Fruit fly (Drosophila melanogaster): Measurements from ENCODE around the gene Sdic1.
A peak's percentile ranks its signal among the peaks of the same experiment; 100 is the strongest.
"Not testable (repeated sequence)": the region's sequence is repeated elsewhere in the genome, so short reads cannot be mapped to it uniquely, and the experiment has no call there.

The Sdic1 gene

DNA sequence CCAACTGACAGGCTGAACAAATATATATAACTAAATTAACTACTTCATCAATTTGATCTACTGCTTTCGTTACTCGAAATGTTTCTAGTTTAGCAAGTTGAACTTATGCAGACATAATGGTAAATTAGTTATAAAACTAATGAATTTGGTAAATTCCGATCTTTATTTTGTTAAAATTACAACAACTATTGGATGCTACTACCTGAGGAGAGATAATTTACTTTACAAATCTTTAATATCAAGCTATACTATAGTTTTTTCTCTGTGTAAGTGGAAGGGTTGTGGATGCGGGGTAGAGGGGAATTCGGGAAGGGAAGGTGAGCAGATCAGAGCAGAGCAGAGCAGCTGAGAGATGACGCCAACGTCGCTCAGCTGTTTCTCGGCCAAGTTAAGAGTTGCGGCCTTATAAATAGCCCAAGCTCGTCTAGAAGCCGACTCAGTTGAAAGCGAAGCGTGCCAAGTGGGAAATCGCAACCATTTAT, 30.7 kb downstream of the Sdic1 start, which contains the start of gene aspr (continued):
- TF ChIP-seq esn (GFP tag; optimal IDR thresholded peaks at IDR 0.05) (no peak), Hr4 (GFP tag; optimal IDR thresholded peaks at IDR 0.05) (no peak), Hr38 (GFP tag; optimal IDR thresholded peaks at IDR 0.05) (no peak), Sox14 (GFP tag; optimal IDR thresholded peaks at IDR 0.05) (no peak), CG34406 (GFP tag; optimal IDR thresholded peaks at IDR 0.05) (no peak), svp (GFP tag) (no peak), Gug (GFP tag; IDR thresholded peaks at IDR 0.05) (no peak), salr (GFP tag; optimal IDR thresholded peaks at IDR 0.05) (no peak), CG10669 (GFP tag; optimal IDR thresholded peaks at IDR 0.05) (peak; percentile 52), CG6163 (GFP tag; IDR thresholded peaks at IDR 0.05) (no peak), CG3032 (tag; optimal IDR thresholded peaks at IDR 0.05) (peak; percentile 58), Eip93F (GFP tag; optimal IDR thresholded peaks at IDR 0.05) (no peak), ss (GFP tag; optimal IDR thresholded peaks at IDR 0.05) (no peak), CG8119 (GFP tag; IDR thresholded peaks at IDR 0.05) (no peak), CG11762 (GFP tag; optimal IDR thresholded peaks at IDR 0.05; ENCODE audit: insufficient read depth) (no peak), CG8319 (GFP tag; optimal IDR thresholded peaks at IDR 0.05) (no peak), CG6792 (GFP tag; optimal IDR thresholded peaks at IDR 0.05) (no peak), fkh (GFP tag; optimal IDR thresholded peaks at IDR 0.05) (peak; percentile 25), eg (GFP tag; IDR thresholded peaks at IDR 0.05) (no peak), CG32006 (GFP tag; optimal IDR thresholded peaks at IDR 0.05) (no peak), lz (GFP tag; optimal IDR thresholded peaks at IDR 0.05) (no peak), CG11902 (GFP tag; optimal IDR thresholded peaks at IDR 0.05) (no peak), CG6808 (GFP tag; optimal IDR thresholded peaks at IDR 0.05) (peak; percentile 46), Sox102F (GFP tag; optimal IDR thresholded peaks at IDR 0.05) (no peak), CG10631 (GFP tag; optimal IDR thresholded peaks at IDR 0.05) (peak; percentile 43), pdm3 (GFP tag; optimal IDR thresholded peaks at IDR 0.05) (peak; percentile 23), CG31627 (GFP tag; optimal IDR thresholded peaks at IDR 0.05) (no peak), CG16779 (tag; optimal IDR thresholded peaks at IDR 0.05) (no peak), CG6276 (GFP tag; optimal IDR thresholded peaks at IDR 0.05) (no peak), dsx (GFP tag; optimal IDR thresholded peaks at IDR 0.05; ENCODE audit: poor library complexity, severe bottlenecking) (peak; percentile 7), spab (GFP tag; optimal IDR thresholded peaks at IDR 0.05) (peak; percentile 25)

- TF ChIP-seq CG8632 (GFP tag; optimal IDR thresholded peaks at IDR 0.05); Ets96B (tag; optimal IDR thresholded peaks at IDR 0.05); svp (GFP tag): not testable (repeated sequence)
Observed at dm6 chrX:20143088-20143487, 35.4 kb downstream of the Sdic1 start, which contains the start of gene Or19a. Or19a (minus strand) TSS chrX:20143188.

DNA sequence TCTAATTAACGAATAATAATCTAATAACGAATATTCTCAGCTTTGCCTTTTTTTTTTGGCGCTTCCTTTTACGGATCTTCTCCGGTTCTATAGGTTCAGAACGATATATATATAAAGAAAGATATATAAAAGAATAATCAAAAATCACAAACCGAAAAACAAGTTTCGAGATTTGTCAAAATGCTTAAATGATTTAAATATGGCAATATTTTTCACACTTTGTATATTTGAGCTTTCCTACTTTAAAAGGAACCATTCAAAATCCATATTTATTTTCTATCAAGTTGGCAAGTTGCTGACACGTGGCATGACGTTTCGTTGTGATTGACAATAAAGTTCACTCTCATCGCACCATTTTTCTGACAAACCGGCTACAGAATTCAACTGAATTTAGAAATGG, 37.7 kb downstream of the Sdic1 start, which contains the start of gene CG34332:
TSS of gene CG34332 (plus strand) at position 301 of the 400 bp plus-strand sequence.
- TF ChIP-seq CG6276 (GFP tag; optimal IDR thresholded peaks at IDR 0.05) (no peak), spab (GFP tag; optimal IDR thresholded peaks at IDR 0.05) (no peak), CG11762 (GFP tag; optimal IDR thresholded peaks at IDR 0.05; ENCODE audit: insufficient read depth) (no peak), Eip93F (GFP tag; optimal IDR thresholded peaks at IDR 0.05) (no peak), vri (GFP tag; optimal IDR thresholded peaks at IDR 0.05) (no peak), dsx (GFP tag; optimal IDR thresholded peaks at IDR 0.05; ENCODE audit: poor library complexity, severe bottlenecking) (no peak), CG3919 (GFP tag; optimal IDR thresholded peaks at IDR 0.05) (no peak)

dm6 chrX:20139493-20139892, 38.9 kb downstream of the Sdic1 start, which contains the start of gene CG42583:
CG42583 (plus strand) TSS chrX:20139793.
- no peak for TF ChIP-seq esn (GFP tag; optimal IDR thresholded peaks at IDR 0.05)
- TF ChIP-seq dac (GFP tag; optimal IDR thresholded peaks at IDR 0.05), result no peak
